Worm (Caenorhabditis elegans) whole organism, young adult: Measurements from ENCODE around the gene K02F6.4.
A peak's percentile ranks its signal among the peaks of the same experiment; 100 is the strongest.
"Not testable (repeated sequence)": the region's sequence is repeated elsewhere in the genome, so short reads cannot be mapped to it uniquely, and the experiment has no call there.

ENCODE experiments used
- atf-7 ChIP-seq: sonication (generic microtip); optimal IDR thresholded peaks from 2 replicates; lab custom pipeline; 2017; ENCODE audit warnings: mild to moderate bottlenecking, missing genetic modification characterization, missing compliant biosample characterization
- attf-6 ChIP-seq: fragments of 200-800 bp; sonication (Bioruptor generic); IDR thresholded peaks from 2 replicates; pipeline ENCODE4 v1.3.6; 2022; ENCODE audit warnings: missing genetic modification reagents, missing genetic modification characterization, missing compliant biosample characterization
- cebp-1 ChIP-seq, 2 experiments: fragments of 200-800 bp in 1 of 2; sonication (Bioruptor generic) in 1 of 2; sonication (generic microtip) in 1 of 2; IDR thresholded peaks in 1 of 2; optimal IDR thresholded peaks in 1 of 2; 2 replicates each; pipeline versions ENCODE4 v1.3.6 to Lab custom; 2017 to 2022; ENCODE audit warnings: missing compliant biosample characterization in 2 of 2, missing genetic modification characterization in 2 of 2, mild to moderate bottlenecking in 1 of 2, missing genetic modification reagents in 1 of 2, moderate library complexity in 1 of 2
- ceh-100 ChIP-seq: fragments of 200-800 bp; sonication (Bioruptor generic); IDR thresholded peaks from 2 replicates; pipeline ENCODE4 v1.3.6; 2022; ENCODE audit warnings: missing genetic modification reagents, missing genetic modification characterization, missing compliant biosample characterization
- ceh-91 ChIP-seq: fragments of 200-800 bp; sonication (Bioruptor generic); IDR thresholded peaks from 2 replicates; pipeline ENCODE4 v1.3.6; 2022; ENCODE audit warnings: missing genetic modification reagents, missing genetic modification characterization, missing compliant biosample characterization
- fkh-3 ChIP-seq: sonication (generic microtip); optimal IDR thresholded peaks from 2 replicates; lab custom pipeline; 2016; ENCODE audit warnings: mild to moderate bottlenecking, missing genetic modification characterization, missing compliant biosample characterization
- nhr-90 ChIP-seq: sonication (generic microtip); optimal IDR thresholded peaks from 2 replicates; lab custom pipeline; 2016; ENCODE audit warnings: missing genotype, mild to moderate bottlenecking, missing genetic modification characterization, missing compliant biosample characterization
- unc-130 ChIP-seq: sonication (generic microtip); optimal IDR thresholded peaks from 2 replicates; lab custom pipeline; 2016; ENCODE audit warnings: missing genetic modification reagents, missing genetic modification characterization, missing compliant biosample characterization

DNA sequence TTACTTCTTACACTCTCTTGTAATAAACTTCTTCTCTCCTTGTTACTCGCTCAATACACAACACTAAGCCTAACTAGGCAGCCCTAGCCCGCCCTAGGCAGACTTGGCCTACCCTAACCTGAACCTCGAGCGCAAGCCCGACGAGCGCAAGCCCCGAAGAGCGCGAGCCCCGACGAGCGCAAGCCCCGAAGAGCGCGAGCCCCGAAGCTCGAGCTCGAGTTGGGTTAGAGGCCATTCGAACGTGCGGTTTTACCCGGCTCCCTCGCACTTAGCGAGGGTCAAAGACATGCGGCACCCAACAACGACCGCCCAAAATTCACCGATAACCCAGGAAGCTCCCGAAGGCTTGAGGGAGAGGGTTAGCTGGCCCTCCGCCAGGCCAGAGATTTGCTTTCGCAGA, 18.1 kb downstream of the K02F6.4 start:
- not testable (repeated sequence) for TF ChIP-seq ceh-100 (GFP tag; lab: Robert Waterston, UW); cebp-1 (GFP tag; IDR thresholded peaks at IDR 0.05; lab: Robert Waterston, UW); cebp-1 (tag; optimal IDR thresholded peaks at IDR 0.05; lab: Kevin White, UChicago); ceh-91 (GFP tag; lab: Robert Waterston, UW); atf-7 (tag; lab: Kevin White, UChicago); fkh-3; unc-130 (GFP tag; lab: Kevin White, UChicago); nhr-90 (tag; lab: Kevin White, UChicago)
- TF ChIP-seq attf-6 = peak; percentile 78; the same call in 1 of the 2 replicates
